Fruit fly (Drosophila melanogaster) whole organism, embryonic: ENCODE data around the gene CG42847.

Experiments
- CG10147 ChIP-seq: fragments of 200-800 bp; sonication (Bioruptor generic); optimal IDR thresholded peaks from 2 replicates; lab custom pipeline; 2019; ENCODE audit warnings: missing biosample characterization, mild to moderate bottlenecking, missing genetic modification characterization, moderate library complexity
- CG10366 ChIP-seq: fragments of 200-800 bp; sonication (Bioruptor generic); IDR thresholded peaks from 2 replicates; pipeline ENCODE4 v1.3.6; 2022; ENCODE audit warnings: missing biosample characterization, missing genetic modification characterization
- CG10543 ChIP-seq: fragments of 200-800 bp; sonication (Bioruptor generic); optimal IDR thresholded peaks from 3 replicates; lab custom pipeline; 2017; ENCODE audit warnings: missing biosample characterization, mild to moderate bottlenecking, missing genetic modification characterization, moderate library complexity
- CG10565 ChIP-seq: fragments of 200-800 bp; sonication (Bioruptor generic); optimal IDR thresholded peaks from 3 replicates; lab custom pipeline; 2016; ENCODE audit warnings: missing biosample characterization, mild to moderate bottlenecking, missing genetic modification characterization
- CG11695 ChIP-seq: fragments of 200-800 bp; sonication (Bioruptor generic); IDR thresholded peaks from 3 replicates; pipeline ENCODE4 v1.3.6; 2022; ENCODE audit warnings: missing biosample characterization, missing genetic modification characterization
- CG12104 ChIP-seq: fragments of 200-800 bp; sonication (Bioruptor generic); optimal IDR thresholded peaks from 3 replicates; lab custom pipeline; 2016; ENCODE audit warnings: missing biosample characterization, missing genetic modification characterization
- CG14710 ChIP-seq: fragments of 200-800 bp; sonication (Bioruptor generic); optimal IDR thresholded peaks from 3 replicates; lab custom pipeline; 2019; ENCODE audit warnings: missing biosample characterization, mild to moderate bottlenecking, missing genetic modification characterization, moderate library complexity
- CG14860 ChIP-seq: fragments of 200-800 bp; sonication (Bioruptor generic); IDR thresholded peaks from 3 replicates; pipeline ENCODE4 v1.3.6; 2022; ENCODE audit warnings: missing biosample characterization, missing genetic modification characterization; ENCODE audit not compliant: partially characterized antibody
- CG15479 ChIP-seq: fragments of 200-800 bp; sonication (Bioruptor generic); optimal IDR thresholded peaks from 3 replicates; lab custom pipeline; 2019; ENCODE audit warnings: missing biosample characterization, mild to moderate bottlenecking, missing genetic modification characterization, moderate library complexity
- CG15514 ChIP-seq: fragments of 200-800 bp; sonication (Bioruptor generic); optimal IDR thresholded peaks from 3 replicates; lab custom pipeline; 2017; ENCODE audit warnings: missing biosample characterization, missing genetic modification characterization, mild to moderate bottlenecking, moderate library complexity, missing genetic modification reagents
- CG16815 ChIP-seq: fragments of 200-800 bp; sonication (Bioruptor generic); optimal IDR thresholded peaks from 3 replicates; lab custom pipeline; 2017; ENCODE audit warnings: missing biosample characterization, mild to moderate bottlenecking, missing genetic modification characterization
- CG17568 ChIP-seq: fragments of 200-800 bp; sonication (Bioruptor generic); optimal IDR thresholded peaks from 2 replicates; lab custom pipeline; 2018; ENCODE audit warnings: missing biosample characterization, mild to moderate bottlenecking, missing genetic modification characterization, moderate library complexity
- CG17612 ChIP-seq: fragments of 200-800 bp; sonication (Bioruptor generic); IDR thresholded peaks from 2 replicates; pipeline ENCODE4 v1.3.6; 2022; ENCODE audit warnings: missing biosample characterization, missing genetic modification characterization
- CG18262 ChIP-seq: fragments of 200-800 bp; optimal IDR thresholded peaks from 3 replicates; lab custom pipeline; 2019; ENCODE audit warnings: missing biosample characterization, mild to moderate bottlenecking, missing genetic modification characterization, moderate library complexity
- CG3065 ChIP-seq: fragments of 200-800 bp; sonication (Bioruptor generic); optimal IDR thresholded peaks from 2 replicates; lab custom pipeline; 2016; ENCODE audit warnings: missing biosample characterization, missing genetic modification characterization
- CG3163 ChIP-seq: fragments of 200-800 bp; sonication (Bioruptor generic); optimal IDR thresholded peaks from 3 replicates; lab custom pipeline; 2016; ENCODE audit warnings: missing biosample characterization, missing genetic modification characterization
- CG4328 ChIP-seq: fragments of 200-800 bp; sonication (Bioruptor generic); optimal IDR thresholded peaks from 3 replicates; lab custom pipeline; 2017; ENCODE audit warnings: missing biosample characterization, missing genetic modification reagents, missing genetic modification characterization
- Chrac-16 ChIP-seq: fragments of 200-800 bp; sonication (Bioruptor generic); optimal IDR thresholded peaks from 3 replicates; lab custom pipeline; 2016; ENCODE audit warnings: missing biosample characterization, missing genetic modification characterization
- D19B ChIP-seq: fragments of 200-800 bp; sonication (Bioruptor generic); optimal IDR thresholded peaks from 2 replicates; lab custom pipeline; 2017; ENCODE audit warnings: missing biosample characterization, mild to moderate bottlenecking, missing genetic modification characterization
- Dad ChIP-seq: fragments of 200-800 bp; sonication (Bioruptor generic); optimal IDR thresholded peaks from 3 replicates; lab custom pipeline; 2016; ENCODE audit warnings: missing biosample characterization, missing genetic modification characterization
- Dp ChIP-seq: fragments of 200-800 bp; sonication (Bioruptor generic); optimal IDR thresholded peaks from 2 replicates; lab custom pipeline; 2018; ENCODE audit warnings: missing biosample characterization, mild to moderate bottlenecking, missing genetic modification characterization, moderate library complexity
- Drgx ChIP-seq: fragments of 200-800 bp; sonication (Bioruptor generic); IDR thresholded peaks from 2 replicates; pipeline ENCODE4 v1.3.6; 2022; ENCODE audit warnings: missing biosample characterization, missing genetic modification characterization
- Fer3 ChIP-seq: fragments of 200-800 bp; sonication (Bioruptor generic); optimal IDR thresholded peaks from 2 replicates; lab custom pipeline; 2018; ENCODE audit warnings: missing biosample characterization, mild to moderate bottlenecking, missing genetic modification characterization, moderate library complexity
- HHEX ChIP-seq: fragments of 200-800 bp; sonication (Bioruptor generic); optimal IDR thresholded peaks from 3 replicates; lab custom pipeline; 2017; ENCODE audit warnings: missing biosample characterization, mild to moderate bottlenecking, missing genetic modification characterization, missing genetic modification reagents
- Lpt ChIP-seq: fragments of >200 bp; optimal IDR thresholded peaks from 2 replicates; lab custom pipeline; 2018; ENCODE audit warnings: missing biosample characterization, missing genetic modification characterization
- PHDP ChIP-seq: fragments of 200-800 bp; sonication (Bioruptor generic); optimal IDR thresholded peaks from 3 replicates; lab custom pipeline; 2018; ENCODE audit warnings: missing biosample characterization, mild to moderate bottlenecking, missing genetic modification characterization, moderate library complexity
- Sry-β ChIP-seq: fragments of 200-800 bp; sonication (Bioruptor generic); optimal IDR thresholded peaks from 2 replicates; lab custom pipeline; 2018; ENCODE audit warnings: missing biosample characterization, mild to moderate bottlenecking, missing genetic modification characterization, moderate library complexity
- ac ChIP-seq: fragments of 200-800 bp; sonication (Bioruptor generic); optimal IDR thresholded peaks from 3 replicates; lab custom pipeline; 2017; ENCODE audit warnings: missing biosample characterization, mild to moderate bottlenecking, missing genetic modification characterization
- btn ChIP-seq: fragments of 200-800 bp; sonication (Bioruptor generic); optimal IDR thresholded peaks from 2 replicates; lab custom pipeline; 2016; ENCODE audit warnings: missing biosample characterization, missing genetic modification characterization
- cwo ChIP-seq: fragments of 200-800 bp; sonication (Bioruptor generic); optimal IDR thresholded peaks from 3 replicates; lab custom pipeline; 2017; ENCODE audit warnings: missing biosample characterization, missing genetic modification characterization, mild to moderate bottlenecking, moderate library complexity, missing genetic modification reagents
- dati ChIP-seq: fragments of 200-800 bp; sonication (Bioruptor generic); IDR thresholded peaks from 2 replicates; pipeline ENCODE4 v1.3.6; 2022; ENCODE audit warnings: missing biosample characterization, missing genetic modification characterization
- dimm ChIP-seq: fragments of 200-800 bp; sonication (Bioruptor generic); IDR thresholded peaks from 2 replicates; pipeline ENCODE4 v1.3.6; 2022; ENCODE audit warnings: missing biosample characterization, missing genetic modification characterization
- exex ChIP-seq: fragments of 200-800 bp; sonication (Bioruptor generic); optimal IDR thresholded peaks from 4 replicates; lab custom pipeline; 2018; ENCODE audit warnings: missing biosample characterization, mild to moderate bottlenecking, missing genetic modification characterization, moderate library complexity
- fd102C ChIP-seq: fragments of 200-800 bp; sonication (Bioruptor generic); optimal IDR thresholded peaks from 2 replicates; lab custom pipeline; 2018; ENCODE audit warnings: missing biosample characterization, mild to moderate bottlenecking, missing genetic modification characterization, moderate library complexity
- gce ChIP-seq: fragments of 200-800 bp; sonication (Bioruptor generic); IDR thresholded peaks from 3 replicates; pipeline ENCODE4 v1.3.6; 2022; ENCODE audit warnings: missing biosample characterization, missing genetic modification characterization
- grn ChIP-seq: fragments of 200-800 bp; sonication (Bioruptor generic); optimal IDR thresholded peaks from 3 replicates; lab custom pipeline; 2017; ENCODE audit warnings: missing biosample characterization, missing genetic modification characterization
- ham ChIP-seq: fragments of 200-800 bp; sonication (Bioruptor generic); IDR thresholded peaks from 2 replicates; pipeline ENCODE4 v1.3.6; 2022; ENCODE audit warnings: missing biosample characterization, missing genetic modification characterization
- kni ChIP-seq: fragments of 200-800 bp; sonication (Bioruptor generic); optimal IDR thresholded peaks from 3 replicates; lab custom pipeline; 2017; ENCODE audit warnings: mild to moderate bottlenecking, missing biosample characterization, missing genetic modification reagents, missing genetic modification characterization
- mirr ChIP-seq: fragments of 200-800 bp; sonication (Bioruptor generic); optimal IDR thresholded peaks from 3 replicates; lab custom pipeline; 2018; ENCODE audit warnings: missing biosample characterization, mild to moderate bottlenecking, missing genetic modification characterization
- mld ChIP-seq: fragments of 200-800 bp; sonication (Bioruptor generic); IDR thresholded peaks from 3 replicates; pipeline ENCODE4 v1.3.6; 2022; ENCODE audit warnings: missing biosample characterization, missing genetic modification characterization; ENCODE audit not compliant: partially characterized antibody
- pita ChIP-seq: fragments of 200-800 bp; sonication (Bioruptor generic); optimal IDR thresholded peaks from 2 replicates; lab custom pipeline; 2017; ENCODE audit warnings: missing biosample characterization, mild to moderate bottlenecking, missing genetic modification characterization
- psq ChIP-seq: fragments of 200-800 bp; sonication (Bioruptor generic); optimal IDR thresholded peaks from 2 replicates; lab custom pipeline; 2017; ENCODE audit warnings: missing biosample characterization, missing genetic modification characterization
- ro ChIP-seq: fragments of 200-800 bp; sonication (Bioruptor generic); IDR thresholded peaks from 2 replicates; pipeline ENCODE4 v1.3.6; 2022; ENCODE audit warnings: missing biosample characterization, missing genetic modification characterization
- schlank ChIP-seq: fragments of 200-800 bp; sonication (Bioruptor generic); optimal IDR thresholded peaks from 2 replicates; lab custom pipeline; 2018; ENCODE audit warnings: missing biosample characterization, mild to moderate bottlenecking, missing genetic modification characterization
- sens ChIP-seq: fragments of 200-800 bp; sonication (Bioruptor generic); peaks from one replicate; lab custom pipeline; 2016; ENCODE audit warnings: missing biosample characterization, missing genetic modification characterization
- slou ChIP-seq: fragments of 200-800 bp; sonication (Bioruptor generic); optimal IDR thresholded peaks from 3 replicates; lab custom pipeline; 2016; ENCODE audit warnings: missing biosample characterization, missing genetic modification characterization
- tgo ChIP-seq: fragments of 200-800 bp; sonication (Bioruptor generic); IDR thresholded peaks from 3 replicates; pipeline ENCODE4 v1.3.6; 2022; ENCODE audit warnings: missing biosample characterization, missing genetic modification characterization
- tio ChIP-seq: fragments of 200-800 bp; sonication (Bioruptor generic); optimal IDR thresholded peaks from 2 replicates; lab custom pipeline; 2017; ENCODE audit warnings: missing biosample characterization, missing genetic modification characterization, inconsistent platforms
- zen2 ChIP-seq: fragments of 200-800 bp; sonication (Bioruptor generic); IDR thresholded peaks from 3 replicates; pipeline ENCODE4 v1.3.6; 2022; ENCODE audit warnings: missing biosample characterization, missing genetic modification characterization; ENCODE audit not compliant: partially characterized antibody
- zf30C ChIP-seq: fragments of 200-800 bp; sonication (Bioruptor generic); optimal IDR thresholded peaks from 3 replicates; lab custom pipeline; 2018; ENCODE audit warnings: missing biosample characterization, mild to moderate bottlenecking, missing genetic modification characterization

Gene CG42847

DNA sequence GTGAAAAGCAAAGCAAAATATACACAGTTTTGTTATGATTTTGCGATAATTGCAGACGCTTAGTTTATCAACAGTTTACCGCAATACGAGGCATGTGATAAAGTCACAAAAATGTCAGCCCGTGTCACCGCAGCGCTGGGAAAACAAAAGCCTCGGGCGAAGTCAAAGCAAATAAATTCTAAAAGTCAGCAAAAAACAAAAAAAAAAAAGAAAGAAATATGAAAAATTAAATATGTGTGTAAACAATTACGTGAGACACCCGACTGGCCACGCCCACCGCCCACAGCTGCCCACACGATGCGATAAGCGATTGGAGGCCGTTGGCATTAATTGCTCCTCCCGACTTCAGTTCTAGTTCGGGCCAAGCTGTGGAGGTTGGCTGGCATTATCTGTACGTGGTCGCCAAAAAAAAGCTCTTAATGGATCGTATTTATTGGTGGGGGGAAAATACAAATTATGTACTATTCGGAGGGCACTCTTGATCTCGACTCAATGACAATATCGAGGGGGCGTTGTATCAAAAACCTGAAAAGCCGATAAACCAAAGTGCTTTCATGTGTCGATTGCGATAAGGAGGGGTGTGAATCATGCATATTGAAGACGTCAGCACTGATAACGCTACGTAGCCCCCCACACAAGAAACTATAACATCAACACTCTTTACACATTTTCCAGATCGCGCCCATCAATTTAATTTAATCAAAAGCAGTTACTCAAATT, 31.9 kb downstream of the CG42847 start:
- TF ChIP-seq sens (GFP tag; lab: Kevin White, UChicago) = peak; percentile 51
- no peak for TF ChIP-seq CG15479
- TF ChIP-seq ro = no peak
- TF ChIP-seq Sry-β = no peak
- TF ChIP-seq tgo (GFP tag; lab: Robert Waterston, UW) = no peak
- no peak for TF ChIP-seq CG10147
- TF ChIP-seq mirr (GFP tag; lab: Kevin White, UChicago) = peak; percentile 28
- no peak for TF ChIP-seq fd102C (GFP tag; lab: Kevin White, UChicago)
- no peak for TF ChIP-seq tio (GFP tag; lab: Kevin White, UChicago)
- TF ChIP-seq CG10565 (GFP tag; lab: Kevin White, UChicago) = no peak
- no peak for TF ChIP-seq CG15514
- TF ChIP-seq CG14860 (GFP tag; lab: Robert Waterston, UW) = no peak
- no peak for TF ChIP-seq zen2 (GFP tag; lab: Robert Waterston, UW)
- no peak for TF ChIP-seq zf30C (GFP tag; lab: Kevin White, UChicago)
- TF ChIP-seq ham = no peak
- TF ChIP-seq CG17568 (GFP tag; lab: Kevin White, UChicago) = no peak
- TF ChIP-seq CG11695 = no peak
- no peak for TF ChIP-seq CG3163
- no peak for TF ChIP-seq CG4328 (GFP tag; lab: Kevin White, UChicago)
- TF ChIP-seq Fer3 (tag; lab: Kevin White, UChicago) = no peak
- TF ChIP-seq Drgx (GFP tag; lab: Robert Waterston, UW) = no peak
- no peak for TF ChIP-seq CG14710 (tag; lab: Kevin White, UChicago)
- no peak for TF ChIP-seq HHEX (GFP tag; lab: Kevin White, UChicago)
- no peak for TF ChIP-seq D19B
- TF ChIP-seq slou (GFP tag; lab: Kevin White, UChicago) = no peak
- no peak for TF ChIP-seq dimm
- TF ChIP-seq cwo (GFP tag; lab: Kevin White, UChicago) = no peak
- TF ChIP-seq schlank (tag; lab: Kevin White, UChicago) = no peak
- TF ChIP-seq psq (GFP tag; lab: Kevin White, UChicago) = no peak
- TF ChIP-seq CG10366 (GFP tag; lab: Robert Waterston, UW) = no peak
- TF ChIP-seq btn (GFP tag; lab: Kevin White, UChicago) = no peak
- no peak for TF ChIP-seq CG16815 (GFP tag; lab: Kevin White, UChicago)
- no peak for TF ChIP-seq Chrac-16
- TF ChIP-seq CG12104 (GFP tag; lab: Kevin White, UChicago) = no peak
- TF ChIP-seq Dp (GFP tag; lab: Kevin White, UChicago) = no peak
- TF ChIP-seq CG3065 = peak; percentile 35
- no peak for TF ChIP-seq CG18262 (tag; lab: Kevin White, UChicago)
- TF ChIP-seq Lpt (GFP tag; lab: Kevin White, UChicago) = no peak
- no peak for TF ChIP-seq PHDP (tag; lab: Kevin White, UChicago)
- peak; percentile 64 for TF ChIP-seq grn (GFP tag; lab: Kevin White, UChicago)
- TF ChIP-seq dati = no peak
- TF ChIP-seq CG17612 (GFP tag; lab: Robert Waterston, UW) = no peak
- no peak for TF ChIP-seq ac (GFP tag; lab: Kevin White, UChicago)
- TF ChIP-seq Dad = no peak
- no peak for TF ChIP-seq pita (GFP tag; lab: Kevin White, UChicago)
- TF ChIP-seq exex (tag; lab: Kevin White, UChicago) = peak; percentile 61
- TF ChIP-seq kni (GFP tag; lab: Kevin White, UChicago) = no peak
- TF ChIP-seq gce = 0 out of 3 replicates have a peak, but pooled peaks have one; percentile 23
- 0 out of 3 replicates have a peak, but pooled peaks have one; percentile 35 for TF ChIP-seq mld (GFP tag; lab: Robert Waterston, UW)
- peak; percentile 9 for TF ChIP-seq CG10543
